Fruit fly (Drosophila melanogaster): ENCODE results near the gene veli.

Gene veli

DNA sequence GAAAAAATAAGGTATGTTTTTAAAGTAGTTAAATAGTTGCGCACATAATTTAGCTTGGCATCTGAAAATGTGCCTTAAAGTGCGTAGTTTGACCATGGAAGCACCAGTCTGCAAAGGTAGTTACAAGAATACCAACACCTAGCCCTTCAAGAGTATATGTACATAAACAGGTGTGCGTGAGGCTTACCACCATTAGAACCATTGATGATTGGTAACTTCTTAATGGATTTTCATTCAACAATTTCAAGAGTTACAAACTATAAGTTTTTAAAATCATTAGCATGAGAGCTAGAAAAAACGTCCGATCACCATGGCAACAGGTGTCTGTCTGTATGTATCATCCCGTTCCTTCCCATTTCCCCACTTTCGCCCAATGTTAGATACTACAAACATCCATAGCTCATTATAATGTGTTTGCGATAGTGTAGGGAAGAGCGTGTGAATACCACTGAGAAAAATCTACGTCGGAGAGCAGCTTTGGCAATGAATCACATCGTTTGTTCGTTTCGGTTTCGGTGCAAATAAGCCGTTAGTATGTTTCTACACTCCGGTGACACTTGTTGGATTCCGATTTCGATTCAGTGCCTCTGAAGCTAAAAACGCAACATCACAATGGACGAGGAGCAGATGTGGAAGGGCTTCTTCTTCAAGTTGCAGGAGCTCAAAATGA is 8.8 kb downstream of the veli start:
- TF ChIP-seq Met (GFP tag; optimal IDR thresholded peaks at IDR 0.05) (no peak), acj6 (GFP tag; optimal IDR thresholded peaks at IDR 0.05) (no peak), CG8632 (GFP tag; optimal IDR thresholded peaks at IDR 0.05) (no peak), CG11762 (GFP tag; optimal IDR thresholded peaks at IDR 0.05; ENCODE audit: insufficient read depth) (no peak), fd85E (GFP tag; optimal IDR thresholded peaks at IDR 0.05) (no peak)

DNA sequence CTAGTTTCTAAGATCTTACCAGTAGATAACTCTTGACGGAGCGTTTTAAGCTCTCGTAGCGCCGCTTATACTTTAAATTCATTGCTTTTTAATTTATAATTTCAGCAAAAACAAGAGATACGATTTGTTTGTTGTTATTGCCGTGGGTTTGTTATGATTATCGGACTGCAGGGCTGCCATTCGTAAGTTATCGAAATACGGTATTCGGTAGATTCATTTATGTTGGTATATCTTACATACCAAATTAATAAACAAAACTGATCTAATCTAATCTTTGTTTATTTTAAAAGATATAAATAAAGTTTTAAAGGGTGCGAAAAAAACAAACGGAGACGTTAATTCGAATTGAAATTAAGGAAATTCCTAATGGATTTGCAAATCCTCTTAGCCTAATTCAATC is 9.4 kb downstream of the veli start, which contains the start of the genes CG31111 and stac:
Gene CG31111, minus strand, starts transcription at position 162 of the 400 bp plus-strand sequence.
Gene stac, plus strand, starts transcription at position 271 of the 400 bp plus-strand sequence.
- TF ChIP-seq Ets21C (GFP tag; optimal IDR thresholded peaks at IDR 0.05), result no peak
- TF ChIP-seq Eip93F (GFP tag; optimal IDR thresholded peaks at IDR 0.05), result peak; percentile 18
- no peak for TF ChIP-seq CG34406 (GFP tag; optimal IDR thresholded peaks at IDR 0.05)
- TF ChIP-seq fkh (GFP tag; optimal IDR thresholded peaks at IDR 0.05), result peak; percentile 82

DNA sequence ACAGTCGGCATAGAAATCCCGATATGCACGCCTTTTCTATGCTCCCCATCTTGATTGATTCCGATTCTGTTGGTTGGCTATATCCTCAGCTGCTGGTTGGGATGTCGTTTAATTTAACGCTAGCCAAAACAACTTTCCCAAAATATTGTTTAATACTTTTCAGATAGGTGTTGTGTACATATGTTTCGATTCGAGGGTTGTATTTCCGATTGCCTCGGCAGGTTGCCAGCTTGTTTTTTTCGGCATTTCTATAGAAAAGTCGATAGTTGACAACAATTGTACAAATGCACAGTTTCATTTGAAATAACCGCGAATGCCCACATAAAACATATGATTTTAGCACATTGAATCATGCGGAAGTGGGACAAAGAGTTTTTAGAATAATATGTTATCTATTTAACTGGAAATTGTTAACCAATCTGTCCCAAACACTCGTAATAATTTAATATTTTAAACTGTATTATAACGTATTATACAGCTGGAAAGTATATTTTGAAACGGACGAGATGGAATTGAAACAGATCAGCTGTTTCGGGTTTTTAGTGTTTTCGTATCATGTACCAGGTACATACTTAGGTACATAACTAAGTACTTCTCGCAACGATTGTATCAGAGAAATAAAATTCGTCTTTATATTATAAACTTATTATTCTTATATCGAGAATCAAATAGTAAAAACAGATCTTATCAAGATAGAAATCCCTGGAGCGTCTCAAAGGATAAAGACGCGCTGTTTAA is 10.8 kb downstream of the veli start, which contains the start of gene CG31109:
Gene CG31109, minus strand, starts transcription at position 203 of the 738 bp plus-strand sequence.
- TF ChIP-seq CG3919 (GFP tag; optimal IDR thresholded peaks at IDR 0.05), result no peak
- TF ChIP-seq CG15336 (GFP tag; IDR thresholded peaks at IDR 0.05), result no peak
- TF ChIP-seq Hr4 (GFP tag; optimal IDR thresholded peaks at IDR 0.05), result peak; percentile 8
- no peak for TF ChIP-seq dac (GFP tag; optimal IDR thresholded peaks at IDR 0.05)
- peak; percentile 12 for TF ChIP-seq lz (GFP tag; optimal IDR thresholded peaks at IDR 0.05)
- peak; percentile 18 for TF ChIP-seq Eip93F (GFP tag; optimal IDR thresholded peaks at IDR 0.05)
- peak; percentile 32 for TF ChIP-seq esn (GFP tag; optimal IDR thresholded peaks at IDR 0.05)
- no peak for TF ChIP-seq CG4318 (GFP tag; optimal IDR thresholded peaks at IDR 0.05)
- peak; percentile 85 for TF ChIP-seq fkh (GFP tag; optimal IDR thresholded peaks at IDR 0.05)
- peak; percentile 59 for TF ChIP-seq Eip78C (GFP tag)
- peak; percentile 12 for TF ChIP-seq CG31627 (GFP tag; optimal IDR thresholded peaks at IDR 0.05)

DNA sequence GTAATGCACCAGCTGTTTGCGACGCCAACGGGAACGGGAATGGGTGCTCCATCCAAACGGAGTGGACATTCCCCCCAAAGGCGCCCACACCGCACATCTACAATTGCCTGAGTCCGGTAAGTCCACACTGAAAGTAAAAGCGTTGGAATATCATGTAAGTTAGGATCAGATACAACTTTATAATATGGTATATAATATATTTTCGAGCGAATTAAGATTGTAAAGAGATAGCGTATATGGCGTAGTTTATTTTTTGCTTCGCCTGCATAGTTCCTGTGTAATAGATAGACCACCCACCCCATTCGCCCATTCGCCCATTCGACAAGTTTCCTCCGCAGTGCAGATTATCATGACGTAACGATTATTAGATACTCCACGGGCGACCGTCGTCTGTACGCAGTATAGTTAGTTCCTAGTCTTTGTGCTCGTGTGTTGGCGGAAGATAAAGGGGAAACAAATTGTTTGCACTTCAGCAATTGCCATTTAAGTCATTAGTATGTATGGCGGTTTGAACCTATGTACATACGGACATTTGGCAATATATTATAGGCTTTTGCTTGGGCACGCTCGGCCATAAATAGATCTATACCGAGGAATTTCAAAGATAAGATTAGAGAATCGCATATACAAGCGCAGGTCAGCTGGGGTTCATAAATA is 13.8 kb downstream of the veli start:
- TF ChIP-seq CG6854 (GFP tag; optimal IDR thresholded peaks at IDR 0.05), result no peak
- TF ChIP-seq CG6808 (GFP tag; optimal IDR thresholded peaks at IDR 0.05), result no peak
- TF ChIP-seq Met (GFP tag; optimal IDR thresholded peaks at IDR 0.05), result no peak
- TF ChIP-seq CG10669 (GFP tag; optimal IDR thresholded peaks at IDR 0.05), result no peak
- no peak for TF ChIP-seq Hr39 (GFP tag; optimal IDR thresholded peaks at IDR 0.05)
- TF ChIP-seq fkh (GFP tag; optimal IDR thresholded peaks at IDR 0.05), result no peak
- TF ChIP-seq CG6792 (GFP tag; optimal IDR thresholded peaks at IDR 0.05), result no peak
- TF ChIP-seq CG1621 (tag; optimal IDR thresholded peaks at IDR 0.05), result no peak
- peak; percentile 86 for TF ChIP-seq CG15336 (GFP tag; IDR thresholded peaks at IDR 0.05)
- TF ChIP-seq Sox14 (GFP tag; optimal IDR thresholded peaks at IDR 0.05), result peak; percentile 31
- TF ChIP-seq CG8319 (GFP tag; optimal IDR thresholded peaks at IDR 0.05), result no peak
- TF ChIP-seq pdm3 (GFP tag; optimal IDR thresholded peaks at IDR 0.05), result peak; percentile 52
- no peak for TF ChIP-seq svp (GFP tag)
- no peak for TF ChIP-seq CG3032 (tag; optimal IDR thresholded peaks at IDR 0.05)
- TF ChIP-seq CG8632 (GFP tag; optimal IDR thresholded peaks at IDR 0.05), result no peak
- TF ChIP-seq CG8119 (GFP tag; IDR thresholded peaks at IDR 0.05), result peak; percentile 78; the same call in 2 of the 3 replicates
- no peak for TF ChIP-seq CG4318 (GFP tag; optimal IDR thresholded peaks at IDR 0.05)
- no peak for TF ChIP-seq lz (GFP tag; optimal IDR thresholded peaks at IDR 0.05)
- no peak for TF ChIP-seq CG31627 (GFP tag; optimal IDR thresholded peaks at IDR 0.05)
- TF ChIP-seq CG11902 (GFP tag; optimal IDR thresholded peaks at IDR 0.05), result no peak
- no peak for TF ChIP-seq CG3919 (GFP tag; optimal IDR thresholded peaks at IDR 0.05)
- TF ChIP-seq vri (GFP tag; optimal IDR thresholded peaks at IDR 0.05), result peak; percentile 66
- TF ChIP-seq acj6 (GFP tag; optimal IDR thresholded peaks at IDR 0.05), result peak; percentile 17
- peak; percentile 4 for TF ChIP-seq dac (GFP tag; optimal IDR thresholded peaks at IDR 0.05)
- no peak for TF ChIP-seq Ets21C (GFP tag; optimal IDR thresholded peaks at IDR 0.05)
- peak; percentile 7; the same call in 1 of the 2 replicates for TF ChIP-seq CG11294 (GFP tag; IDR thresholded peaks at IDR 0.05)
- no peak for TF ChIP-seq Eip75B (GFP tag; optimal IDR thresholded peaks at IDR 0.05)
- TF ChIP-seq cyc (GFP tag; optimal IDR thresholded peaks at IDR 0.05), result no peak
- TF ChIP-seq Hr38 (GFP tag; optimal IDR thresholded peaks at IDR 0.05), result no peak
- no peak for TF ChIP-seq CG11762 (GFP tag; optimal IDR thresholded peaks at IDR 0.05; ENCODE audit: insufficient read depth)
- TF ChIP-seq CG6163 (GFP tag; IDR thresholded peaks at IDR 0.05), result peak; percentile 68; the same call in 2 of the 3 replicates
- TF ChIP-seq fd85E (GFP tag; optimal IDR thresholded peaks at IDR 0.05), result no peak
- no peak for TF ChIP-seq CG7368 (GFP tag; optimal IDR thresholded peaks at IDR 0.05)
- TF ChIP-seq spab (GFP tag; optimal IDR thresholded peaks at IDR 0.05), result no peak
- TF ChIP-seq OdsH (GFP tag; optimal IDR thresholded peaks at IDR 0.05), result peak; percentile 48

Measured in whole organism, prepupa.